Worm (Caenorhabditis elegans): Measurements from ENCODE around the gene mrpl-50.

Gene mrpl-50

DNA sequence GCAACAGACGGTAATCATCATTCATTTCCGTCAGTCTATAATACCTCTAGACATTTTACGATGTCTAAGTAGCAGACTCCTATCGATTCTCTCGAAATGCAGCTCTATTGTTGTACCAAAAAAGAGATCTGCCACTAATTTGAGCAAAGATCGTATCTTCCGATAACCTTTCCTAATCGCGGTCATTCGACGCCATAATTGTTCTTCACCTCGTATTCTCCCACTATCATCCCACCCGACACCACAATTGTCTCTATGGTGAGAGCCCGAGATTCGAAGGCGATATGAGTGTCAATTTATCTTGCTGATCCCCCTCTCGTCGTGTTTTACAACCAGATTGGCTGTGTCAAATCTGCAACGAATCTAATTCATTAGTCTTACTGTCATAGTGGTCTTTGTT lies 34.2 kb upstream of the mrpl-50 start:
- no peak for TF ChIP-seq sea-1 (GFP tag; conservative IDR thresholded peaks at IDR 0.05)
- no peak for TF ChIP-seq pes-1 (GFP tag; IDR thresholded peaks at IDR 0.05)
- no peak for TF ChIP-seq hmbx-1 (tag; optimal IDR thresholded peaks at IDR 0.05)
- TF ChIP-seq ets-7 (tag; optimal IDR thresholded peaks at IDR 0.05) = no peak
- TF ChIP-seq hnd-1 (tag; optimal IDR thresholded peaks at IDR 0.05) = no peak

DNA sequence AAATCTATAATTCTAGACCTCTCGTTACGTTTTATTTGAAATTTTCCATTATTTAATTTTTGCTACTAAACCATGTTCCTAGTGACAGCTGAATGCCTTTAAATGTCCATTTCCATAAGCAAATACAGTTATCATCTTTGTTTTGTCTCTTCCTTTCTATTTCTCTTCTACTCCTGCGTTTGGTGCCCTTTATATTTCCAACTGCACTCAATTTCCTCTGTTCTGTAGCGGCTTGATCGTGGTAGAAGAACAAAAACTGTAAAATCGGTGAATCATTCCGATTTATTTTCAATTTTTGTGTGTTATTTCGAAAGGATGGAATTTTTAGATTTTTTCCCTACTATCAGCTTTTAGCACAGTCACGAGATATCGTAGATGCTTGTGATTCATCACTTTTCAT lies 33.7 kb upstream of the mrpl-50 start:
- TF ChIP-seq tbx-11 (GFP tag; IDR thresholded peaks at IDR 0.05) = no peak
- no peak for TF ChIP-seq tra-4 (tag; optimal IDR thresholded peaks at IDR 0.05)

DNA sequence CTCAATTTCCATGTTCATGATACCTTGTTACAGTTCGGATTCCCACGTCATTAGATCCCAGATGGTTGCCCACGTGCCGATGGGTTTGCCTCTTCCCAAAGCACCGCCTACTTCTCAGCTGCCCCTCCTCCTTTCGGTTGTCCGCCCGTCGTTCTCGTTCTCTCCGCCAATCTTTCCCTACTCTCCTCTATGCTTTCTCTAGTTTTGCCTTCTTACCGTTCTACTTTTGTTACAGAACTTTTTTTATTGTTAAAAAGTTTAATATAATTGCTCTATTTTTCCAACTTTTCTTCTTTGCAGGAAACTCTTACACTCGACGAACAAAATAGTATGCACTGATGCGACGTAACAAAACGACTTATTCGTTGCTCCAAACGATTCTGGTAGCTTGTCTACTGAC lies 33.1 kb upstream of the mrpl-50 start, which contains the start of gene lat-1:
Gene lat-1, plus strand, starts transcription at position 301 of the 400 bp plus-strand sequence.
- TF ChIP-seq ceh-13 (GFP tag; optimal IDR thresholded peaks at IDR 0.05) (no peak), ets-7 (tag; optimal IDR thresholded peaks at IDR 0.05) (no peak), pes-1 (GFP tag; IDR thresholded peaks at IDR 0.05) (no peak), B0310.2 (tag; optimal IDR thresholded peaks at IDR 0.05) (no peak), ceh-36 (tag; optimal IDR thresholded peaks at IDR 0.05) (no peak), scrt-1 (GFP tag; IDR thresholded peaks at IDR 0.05) (no peak), tra-4 (tag; optimal IDR thresholded peaks at IDR 0.05) (no peak), tbx-37 (GFP tag; conservative IDR thresholded peaks at IDR 0.05) (no peak), tbx-11 (GFP tag; IDR thresholded peaks at IDR 0.05) (no peak), hnd-1 (tag; optimal IDR thresholded peaks at IDR 0.05) (no peak), F13C5.2 (tag; optimal IDR thresholded peaks at IDR 0.05) (no peak), ama-1 (optimal IDR thresholded peaks at IDR 0.05) (no peak), hmg-4 (GFP tag; optimal IDR thresholded peaks at IDR 0.05) (no peak), sea-1 (GFP tag; conservative IDR thresholded peaks at IDR 0.05) (no peak), aly-1 (tag; optimal IDR thresholded peaks at IDR 0.05) (no peak), hmbx-1 (tag; optimal IDR thresholded peaks at IDR 0.05) (no peak), flt-1 (GFP tag; IDR thresholded peaks at IDR 0.05) (no peak)

DNA sequence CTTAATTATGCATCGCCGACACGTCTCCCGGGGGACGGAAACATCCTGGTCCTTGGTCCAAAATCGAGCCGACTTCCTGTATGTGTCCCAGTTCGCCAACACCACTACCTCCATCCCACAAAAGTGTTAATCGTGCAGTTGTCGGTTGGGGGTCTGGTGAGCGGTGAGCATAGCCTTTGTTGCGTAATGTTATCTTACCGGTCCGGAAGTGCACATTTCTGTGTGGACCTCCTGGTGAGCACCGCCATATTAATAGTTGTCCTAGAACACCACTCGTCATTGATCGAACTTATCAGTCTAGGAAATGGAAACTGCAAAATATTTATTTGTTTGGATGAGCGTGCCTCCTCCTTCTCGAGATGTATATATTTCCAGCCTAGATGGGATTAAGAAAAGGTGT lies 32.4 kb upstream of the mrpl-50 start:
- TF ChIP-seq F13C5.2 (tag; optimal IDR thresholded peaks at IDR 0.05) (no peak), B0310.2 (tag; optimal IDR thresholded peaks at IDR 0.05) (no peak), hmbx-1 (tag; optimal IDR thresholded peaks at IDR 0.05) (no peak), sea-1 (GFP tag; conservative IDR thresholded peaks at IDR 0.05) (no peak), aly-1 (tag; optimal IDR thresholded peaks at IDR 0.05) (no peak), tbx-37 (GFP tag; conservative IDR thresholded peaks at IDR 0.05) (no peak), ets-7 (tag; optimal IDR thresholded peaks at IDR 0.05) (peak; percentile 64)

DNA sequence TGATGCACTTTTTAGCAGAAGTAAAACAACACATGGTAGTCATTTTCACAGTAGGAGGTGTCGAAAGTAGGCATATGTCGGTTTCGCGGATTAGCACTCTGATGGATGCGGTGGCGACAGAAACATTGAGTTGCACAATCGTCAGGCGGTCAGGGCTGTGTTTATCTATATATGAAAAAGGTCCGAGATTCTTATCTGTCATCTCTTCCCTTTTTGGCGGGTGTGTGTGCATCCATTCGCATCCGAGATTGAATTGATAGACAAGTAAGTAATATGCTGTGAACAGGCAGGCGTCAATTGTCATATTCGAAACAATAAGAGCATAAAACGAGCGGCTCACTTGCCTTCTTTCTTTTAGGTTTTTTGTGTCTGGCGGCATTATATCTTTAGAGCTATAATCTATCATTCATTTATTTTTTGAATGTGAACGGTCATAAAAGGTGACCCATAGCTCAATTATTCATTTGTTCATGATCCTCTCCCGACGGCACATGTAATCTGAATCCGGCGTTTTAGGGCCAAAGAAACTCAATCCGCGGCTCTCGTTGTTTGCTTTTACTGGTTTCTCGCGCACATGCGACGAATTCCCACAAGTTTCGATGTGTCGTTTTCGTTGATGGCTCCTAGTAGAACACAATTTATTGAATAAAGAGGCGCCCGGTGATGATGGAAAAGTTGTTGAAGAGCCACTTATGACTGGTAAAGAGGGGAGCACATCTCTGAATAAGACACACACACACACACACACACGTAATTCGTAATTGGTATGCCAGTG lies 30.9 kb upstream of the mrpl-50 start:
- TF ChIP-seq tbx-11 (GFP tag; IDR thresholded peaks at IDR 0.05) (no peak), aly-1 (tag; optimal IDR thresholded peaks at IDR 0.05) (no peak), flt-1 (GFP tag; IDR thresholded peaks at IDR 0.05) (no peak), ama-1 (optimal IDR thresholded peaks at IDR 0.05) (no peak), ets-7 (tag; optimal IDR thresholded peaks at IDR 0.05) (no peak), sea-1 (GFP tag; conservative IDR thresholded peaks at IDR 0.05) (no peak), hmg-4 (GFP tag; optimal IDR thresholded peaks at IDR 0.05) (no peak), tra-4 (tag; optimal IDR thresholded peaks at IDR 0.05) (no peak), F13C5.2 (tag; optimal IDR thresholded peaks at IDR 0.05) (no peak), scrt-1 (GFP tag; IDR thresholded peaks at IDR 0.05) (no peak), ceh-13 (GFP tag; optimal IDR thresholded peaks at IDR 0.05) (no peak), ceh-36 (tag; optimal IDR thresholded peaks at IDR 0.05) (no peak), pes-1 (GFP tag; IDR thresholded peaks at IDR 0.05) (no peak), tbx-37 (GFP tag; conservative IDR thresholded peaks at IDR 0.05) (no peak)

DNA sequence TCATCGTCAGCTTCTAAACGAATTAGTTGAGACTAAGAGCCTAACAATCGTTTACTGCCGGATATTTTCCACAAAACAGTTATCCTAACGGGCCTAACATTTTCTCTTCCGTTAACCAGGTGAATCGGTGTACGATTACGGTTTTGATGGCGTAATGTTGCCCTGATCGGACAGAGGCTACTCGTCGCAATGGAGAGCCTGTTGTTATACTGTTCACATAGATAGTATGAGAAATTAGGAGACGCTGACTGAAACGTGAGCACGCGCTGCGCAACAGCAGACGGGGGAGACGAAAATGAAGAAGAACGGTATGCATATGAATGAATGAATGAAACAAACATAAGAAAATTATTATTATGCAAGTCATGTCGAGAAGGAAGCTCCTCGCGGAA lies 30.3 kb upstream of the mrpl-50 start:
- TF ChIP-seq B0310.2 (tag; optimal IDR thresholded peaks at IDR 0.05) (no peak), ceh-36 (tag; optimal IDR thresholded peaks at IDR 0.05) (no peak), tbx-11 (GFP tag; IDR thresholded peaks at IDR 0.05) (no peak), scrt-1 (GFP tag; IDR thresholded peaks at IDR 0.05) (no peak), hmbx-1 (tag; optimal IDR thresholded peaks at IDR 0.05) (no peak), ama-1 (optimal IDR thresholded peaks at IDR 0.05) (no peak), pes-1 (GFP tag; IDR thresholded peaks at IDR 0.05) (no peak), tbx-37 (GFP tag; conservative IDR thresholded peaks at IDR 0.05) (no peak), ceh-13 (GFP tag; optimal IDR thresholded peaks at IDR 0.05) (no peak), F13C5.2 (tag; optimal IDR thresholded peaks at IDR 0.05) (no peak), hmg-4 (GFP tag; optimal IDR thresholded peaks at IDR 0.05) (no peak), aly-1 (tag; optimal IDR thresholded peaks at IDR 0.05) (no peak)

ce11 chrII:8903871-8904270 lies 25.8 kb upstream of the mrpl-50 start:
- TF ChIP-seq aly-1 (tag; optimal IDR thresholded peaks at IDR 0.05) (no peak), tbx-11 (GFP tag; IDR thresholded peaks at IDR 0.05) (no peak), ama-1 (optimal IDR thresholded peaks at IDR 0.05) (no peak), tra-4 (tag; optimal IDR thresholded peaks at IDR 0.05) (no peak), hmbx-1 (tag; optimal IDR thresholded peaks at IDR 0.05) (no peak), F13C5.2 (tag; optimal IDR thresholded peaks at IDR 0.05) (no peak), sea-1 (GFP tag; conservative IDR thresholded peaks at IDR 0.05) (no peak), B0310.2 (tag; optimal IDR thresholded peaks at IDR 0.05) (no peak), hnd-1 (tag; optimal IDR thresholded peaks at IDR 0.05) (no peak), hmg-4 (GFP tag; optimal IDR thresholded peaks at IDR 0.05) (no peak), ceh-13 (GFP tag; optimal IDR thresholded peaks at IDR 0.05) (no peak), tbx-37 (GFP tag; conservative IDR thresholded peaks at IDR 0.05) (no peak), scrt-1 (GFP tag; IDR thresholded peaks at IDR 0.05) (no peak), ceh-36 (tag; optimal IDR thresholded peaks at IDR 0.05) (no peak), ets-7 (tag; optimal IDR thresholded peaks at IDR 0.05) (no peak), flt-1 (GFP tag; IDR thresholded peaks at IDR 0.05) (no peak), pes-1 (GFP tag; IDR thresholded peaks at IDR 0.05) (no peak)

ce11 chrII:8911929-8912328 lies 17.7 kb upstream of the mrpl-50 start, which contains the start of gene B0457.4:
B0457.4 (minus strand) TSS chrII:8912029.
- TF ChIP-seq ceh-13 (GFP tag; optimal IDR thresholded peaks at IDR 0.05) (no peak), tbx-11 (GFP tag; IDR thresholded peaks at IDR 0.05) (no peak), sea-1 (GFP tag; conservative IDR thresholded peaks at IDR 0.05) (no peak), aly-1 (tag; optimal IDR thresholded peaks at IDR 0.05) (no peak), tra-4 (tag; optimal IDR thresholded peaks at IDR 0.05) (no peak), tbx-37 (GFP tag; conservative IDR thresholded peaks at IDR 0.05) (no peak), ets-7 (tag; optimal IDR thresholded peaks at IDR 0.05) (no peak), F13C5.2 (tag; optimal IDR thresholded peaks at IDR 0.05) (no peak), hmbx-1 (tag; optimal IDR thresholded peaks at IDR 0.05) (no peak), pes-1 (GFP tag; IDR thresholded peaks at IDR 0.05) (no peak)
